Fruit fly (Drosophila melanogaster) whole organism, embryonic: ENCODE results near the gene Syt4.

Experiments used
- Abd-B ChIP-seq: fragments of 200-800 bp; sonication (Bioruptor generic); optimal IDR thresholded peaks from 2 replicates; lab custom pipeline; 2018; ENCODE audit warnings: missing biosample characterization, mild to moderate bottlenecking, missing genetic modification characterization, moderate library complexity
- CG2202 ChIP-seq: fragments of 200-800 bp; sonication (Bioruptor generic); optimal IDR thresholded peaks from 2 replicates; lab custom pipeline; 2018; ENCODE audit warnings: missing biosample characterization, mild to moderate bottlenecking, missing genetic modification characterization
- CG2875 ChIP-seq: fragments of 200-800 bp; sonication (Bioruptor generic); optimal IDR thresholded peaks from 2 replicates; lab custom pipeline; 2017; ENCODE audit warnings: missing biosample characterization, mild to moderate bottlenecking, missing genetic modification characterization, missing genetic modification reagents
- CG3407 ChIP-seq: fragments of 200-800 bp; sonication (Bioruptor generic); optimal IDR thresholded peaks from 2 replicates; lab custom pipeline; 2018; ENCODE audit warnings: missing biosample characterization, mild to moderate bottlenecking, missing genetic modification characterization
- Med ChIP-seq: fragments of 200-800 bp; sonication (Bioruptor generic); peaks from one replicate; lab custom pipeline; 2016; ENCODE audit warnings: missing biosample characterization, missing genetic modification characterization, mild to moderate bottlenecking, inconsistent platforms, moderate library complexity
- Scr ChIP-seq: fragments of 200-800 bp; sonication (Bioruptor generic); IDR thresholded peaks from 2 replicates; pipeline ENCODE4 v1.3.6; 2022; ENCODE audit warnings: missing biosample characterization, missing genetic modification characterization; ENCODE audit not compliant: partially characterized antibody
- insv ChIP-seq, 2 experiments: fragments of 200-800 bp; sonication (Bioruptor generic); optimal IDR thresholded peaks; 3 replicates each; lab custom pipeline; 2016 to 2018; ENCODE audit warnings: missing biosample characterization in 2 of 2, missing genetic modification characterization in 2 of 2
- nom ChIP-seq: fragments of 200-800 bp; sonication (Bioruptor generic); optimal IDR thresholded peaks from 2 replicates; lab custom pipeline; 2017; ENCODE audit warnings: missing biosample characterization, missing genetic modification characterization, mild to moderate bottlenecking, moderate library complexity, missing genetic modification reagents

DNA sequence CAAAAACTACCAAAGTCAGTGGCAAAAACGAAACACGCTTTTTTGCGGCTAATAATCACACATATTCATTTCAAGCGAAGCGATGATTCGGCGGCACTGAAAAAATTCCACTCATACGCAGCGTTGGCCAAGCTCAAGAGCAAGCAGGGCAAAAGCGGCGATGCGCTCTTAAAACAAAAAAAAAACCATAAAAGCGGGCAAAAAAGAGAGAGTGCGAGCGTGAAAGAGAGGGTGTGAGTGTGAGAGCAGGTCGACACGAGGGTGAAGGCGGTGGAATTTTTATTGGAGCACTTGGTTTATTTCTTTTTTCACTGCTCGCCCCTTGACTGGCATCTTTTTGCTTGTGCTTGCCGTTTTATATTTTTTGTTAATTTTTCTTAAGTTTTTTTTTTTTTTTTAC is 44.7 kb downstream of the Syt4 start:
- no peak for TF ChIP-seq nom (GFP tag; lab: Kevin White, UChicago)
- no peak for TF ChIP-seq Scr
- TF ChIP-seq insv (GFP tag; optimal IDR thresholded peaks at IDR 0.05; lab: Kevin White, UChicago): no peak
- no peak for TF ChIP-seq CG2875 (GFP tag; lab: Kevin White, UChicago)
- no peak for TF ChIP-seq CG3407 (GFP tag; lab: Kevin White, UChicago)
- TF ChIP-seq Med (GFP tag; lab: Kevin White, UChicago): no peak
- no peak for TF ChIP-seq CG2202 (tag; lab: Kevin White, UChicago)
- no peak for TF ChIP-seq Abd-B (GFP tag; lab: Kevin White, UChicago)
